Worm (Caenorhabditis elegans) whole organism, L1 larva: ENCODE measurements around the gene F53A2.3.

Source experiments
- ces-1 ChIP-seq: fragments of 150-350 bp; optimal IDR thresholded peaks from 2 replicates; lab custom pipeline; 2014; ENCODE audit warnings: missing biosample characterization, missing genetic modification reagents, missing genetic modification characterization
- dsc-1 ChIP-seq: sonication (generic microtip); optimal IDR thresholded peaks from 2 replicates; lab custom pipeline; 2016; ENCODE audit warnings: mild to moderate bottlenecking, missing genetic modification characterization, missing compliant biosample characterization
- nhr-11 ChIP-seq: fragments of 150-350 bp; optimal IDR thresholded peaks from 2 replicates; lab custom pipeline; 2014; ENCODE audit warnings: missing biosample characterization, missing genetic modification characterization
- nhr-71 ChIP-seq: sonication (generic microtip); optimal IDR thresholded peaks from 2 replicates; lab custom pipeline; 2016; ENCODE audit warnings: mild to moderate bottlenecking, missing genetic modification characterization, moderate library complexity, missing compliant biosample characterization

ce11 chrIII:13301983-13302382 lies 37.6 kb downstream of the F53A2.3 start:
- TF ChIP-seq nhr-11 (tag; lab: Kevin White, UChicago) (no peak), nhr-71 (tag; lab: Kevin White, UChicago) (no peak), ces-1 (GFP tag; lab: Kevin White, UChicago) (no peak), dsc-1 (tag; lab: Kevin White, UChicago) (no peak)
